Fruit fly (Drosophila melanogaster): Measurements from ENCODE around the gene CG8461.

CG8461 gene

DNA sequence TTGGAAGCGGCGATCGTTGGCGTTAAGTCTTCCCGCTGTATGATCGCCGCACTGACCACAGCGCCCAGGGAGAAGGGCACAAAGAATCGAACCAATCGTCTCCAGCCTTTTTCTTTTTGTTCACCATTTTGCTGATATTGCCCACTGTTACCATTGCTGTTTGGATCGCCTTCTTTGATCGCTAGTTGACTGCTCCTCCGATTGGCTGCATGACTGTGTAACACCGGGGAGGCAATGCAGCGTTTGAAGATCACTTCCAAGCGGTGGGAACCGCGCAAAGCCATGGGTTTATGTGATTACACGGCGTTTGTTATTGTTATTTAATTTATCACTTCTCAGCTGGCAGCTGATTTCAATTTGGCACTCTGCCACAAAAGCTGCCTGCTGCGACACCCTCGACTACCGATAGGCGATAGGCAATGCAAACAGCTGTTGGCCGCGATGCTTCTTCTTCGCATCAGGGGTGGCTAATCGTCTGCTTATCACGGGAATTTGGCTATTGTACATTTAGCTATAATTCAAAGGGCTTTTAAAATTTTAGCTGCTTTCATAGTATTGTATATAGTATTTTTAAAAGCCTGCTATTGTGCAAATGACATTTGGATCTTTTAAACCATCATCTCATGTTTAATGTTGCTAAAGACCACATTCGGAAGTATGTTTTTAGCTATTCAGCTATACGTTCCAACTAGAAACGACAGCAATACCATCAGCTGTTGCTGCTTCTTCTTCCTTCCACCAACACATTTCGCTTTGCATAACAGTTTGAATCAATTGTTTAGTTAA is 2.1 kb downstream of the CG8461 start, which contains the start of the genes HtrA2 and mRpL11 (continued):
- no peak for TF ChIP-seq Adf1 (GFP tag; IDR thresholded peaks at IDR 0.05)
- TF ChIP-seq gem (tag; optimal IDR thresholded peaks at IDR 0.05): peak; percentile 74
- peak; percentile 34 for TF ChIP-seq CG1792 (GFP tag; optimal IDR thresholded peaks at IDR 0.05)
- no peak for TF ChIP-seq tap (tag; optimal IDR thresholded peaks at IDR 0.05)
- TF ChIP-seq sens-2 (GFP tag; IDR thresholded peaks at IDR 0.05): no peak
- TF ChIP-seq CoRest (tag; optimal IDR thresholded peaks at IDR 0.05): peak; percentile 75
- TF ChIP-seq Fer3 (tag; optimal IDR thresholded peaks at IDR 0.05): peak; percentile 52
- TF ChIP-seq klu (GFP tag; IDR thresholded peaks at IDR 0.05): peak; percentile 21; the same call in 1 of the 2 replicates
- TF ChIP-seq sisA (GFP tag; IDR thresholded peaks at IDR 0.05): no peak; the same call in 1 of the 2 replicates
- peak; percentile 61 for TF ChIP-seq CG33557 (GFP tag; optimal IDR thresholded peaks at IDR 0.05)
- no peak for TF ChIP-seq Drgx (GFP tag; IDR thresholded peaks at IDR 0.05)
- TF ChIP-seq slou (GFP tag; optimal IDR thresholded peaks at IDR 0.05): peak; percentile 57
- peak; percentile 64 to 66 for TF ChIP-seq dpn (GFP tag; optimal IDR thresholded peaks at IDR 0.05)
- TF ChIP-seq Dek (tag; optimal IDR thresholded peaks at IDR 0.05): peak; percentile 46
- TF ChIP-seq CG3838 (GFP tag; optimal IDR thresholded peaks at IDR 0.05): no peak
- TF ChIP-seq CG30431 (GFP tag; optimal IDR thresholded peaks at IDR 0.05): no peak
- TF ChIP-seq CG6683 (GFP tag; optimal IDR thresholded peaks at IDR 0.05): no peak
- TF ChIP-seq CG7963 (GFP tag; IDR thresholded peaks at IDR 0.05; ENCODE audit: partially characterized antibody): peak; percentile 44; the same call in 1 of the 3 replicates
- peak; percentile 64 for TF ChIP-seq CG9609 (GFP tag; optimal IDR thresholded peaks at IDR 0.05)
- TF ChIP-seq Eip74EF (GFP tag; optimal IDR thresholded peaks at IDR 0.05): no peak
- peak; percentile 66; the same call in 1 of the 2 replicates for TF ChIP-seq NFAT (GFP tag; IDR thresholded peaks at IDR 0.05)
- peak; percentile 89 for TF ChIP-seq pzg (GFP tag; optimal IDR thresholded peaks at IDR 0.05)
- peak; percentile 6 for TF ChIP-seq gfzf (GFP tag; optimal IDR thresholded peaks at IDR 0.05)
- no peak for TF ChIP-seq Gsc (GFP tag; IDR thresholded peaks at IDR 0.05)
- no peak for TF ChIP-seq gce (GFP tag; IDR thresholded peaks at IDR 0.05)
- TF ChIP-seq CG12219 (GFP tag; optimal IDR thresholded peaks at IDR 0.05): no peak
- peak; percentile 18 for TF ChIP-seq CG33213 (GFP tag; optimal IDR thresholded peaks at IDR 0.05)
- TF ChIP-seq Lim3 (GFP tag; IDR thresholded peaks at IDR 0.05): no peak
- TF ChIP-seq unpg (GFP tag; optimal IDR thresholded peaks at IDR 0.05): peak; percentile 59
- TF ChIP-seq CG17361 (GFP tag; IDR thresholded peaks at IDR 0.05): no peak; the same call in 1 of the 3 replicates
- no peak for TF ChIP-seq usp (GFP tag; optimal IDR thresholded peaks at IDR 0.05)
- TF ChIP-seq CG12769 (tag; optimal IDR thresholded peaks at IDR 0.05): peak; percentile 46
- TF ChIP-seq Jarid2 (GFP tag; optimal IDR thresholded peaks at IDR 0.05): no peak
- TF ChIP-seq CHES-1-like (GFP tag; optimal IDR thresholded peaks at IDR 0.05): peak; percentile 76
- no peak for TF ChIP-seq CG11560 (tag; IDR thresholded peaks at IDR 0.05)
- TF ChIP-seq CG14014 (GFP tag; IDR thresholded peaks at IDR 0.05): no peak; the same call in 1 of the 2 replicates
- no peak for TF ChIP-seq emc (GFP tag; optimal IDR thresholded peaks at IDR 0.05)
- no peak for TF ChIP-seq CG8478 (optimal IDR thresholded peaks at IDR 0.05)
- TF ChIP-seq CG18764 (GFP tag; optimal IDR thresholded peaks at IDR 0.05): no peak
- TF ChIP-seq CG34422 (GFP tag; IDR thresholded peaks at IDR 0.05): 0 out of 3 replicates have a peak, but pooled peaks have one; percentile 21
- peak; percentile 64; the same call in 1 of the 3 replicates for TF ChIP-seq Opbp (GFP tag; IDR thresholded peaks at IDR 0.05; ENCODE audit: partially characterized antibody)
- peak; percentile 57 for TF ChIP-seq CG12155 (GFP tag; optimal IDR thresholded peaks at IDR 0.05)
- TF ChIP-seq prd (optimal IDR thresholded peaks at IDR 0.05): no peak
- TF ChIP-seq prd (GFP tag; IDR thresholded peaks at IDR 0.05): peak; percentile 66; the same call in 1 of the 3 replicates
- TF ChIP-seq CG13894 (tag; optimal IDR thresholded peaks at IDR 0.05): no peak
- TF ChIP-seq CG13775 (GFP tag; optimal IDR thresholded peaks at IDR 0.05): peak; percentile 62
- peak; percentile 20 for TF ChIP-seq p53 (GFP tag; optimal IDR thresholded peaks at IDR 0.05)
- TF ChIP-seq oc (tag; optimal IDR thresholded peaks at IDR 0.05): no peak
- TF ChIP-seq HmgD (GFP tag; optimal IDR thresholded peaks at IDR 0.05): peak; percentile 78
- TF ChIP-seq YL-1 (GFP tag; optimal IDR thresholded peaks at IDR 0.05): peak; percentile 64
